Worm (Caenorhabditis elegans) whole organism, L4/young adult: ENCODE data around the gene ZK512.10.

ENCODE experiments used
- W03F9.2 ChIP-seq: fragments of 150-350 bp; optimal IDR thresholded peaks from 2 replicates; lab custom pipeline; 2014; ENCODE audit warnings: missing biosample characterization, missing genetic modification characterization
- dao-5 ChIP-seq: sonication (generic microtip); optimal IDR thresholded peaks from 2 replicates; lab custom pipeline; 2016; ENCODE audit warnings: missing genotype, missing genetic modification characterization, moderate library complexity, missing compliant biosample characterization
- him-1 ChIP-seq: sonication (generic microtip); optimal IDR thresholded peaks from 2 replicates; lab custom pipeline; 2016; ENCODE audit warnings: missing genotype, missing genetic modification reagents, missing genetic modification characterization, missing compliant biosample characterization

The ZK512.10 gene

ce11 chrIII:9151782-9152181, 21.1 kb downstream of the ZK512.10 start:
- TF ChIP-seq him-1 (no peak), dao-5 (tag; lab: Kevin White, UChicago) (no peak), W03F9.2 (tag; lab: Kevin White, UChicago) (no peak)

ce11 chrIII:9152950-9153349, 22.3 kb downstream of the ZK512.10 start:
- TF ChIP-seq dao-5 (tag; lab: Kevin White, UChicago) (no peak), W03F9.2 (tag; lab: Kevin White, UChicago) (no peak), him-1 (no peak)

DNA sequence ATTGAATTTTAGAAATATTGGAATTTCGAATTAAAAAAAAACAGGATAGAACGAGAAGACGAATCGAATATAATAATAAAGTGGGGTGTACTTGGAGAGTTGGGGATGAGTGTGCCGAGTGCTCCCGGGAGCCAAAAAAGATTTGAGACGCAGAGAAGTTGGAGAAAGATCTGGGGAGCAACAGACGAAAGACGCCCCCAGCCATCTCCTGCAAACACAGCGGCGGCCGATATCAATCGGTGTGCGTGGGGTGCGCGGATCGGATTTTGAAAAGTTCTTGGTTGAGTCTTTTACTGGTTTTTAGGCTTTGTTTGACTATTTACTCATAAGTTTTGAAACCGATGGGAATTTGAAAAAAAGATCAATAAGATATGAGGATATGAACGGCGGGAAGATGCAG, 23.1 kb downstream of the ZK512.10 start, which contains the start of gene nhl-1:
Gene nhl-1, minus strand, starts transcription at position 101 of the 400 bp plus-strand sequence.
- TF ChIP-seq dao-5 (tag; lab: Kevin White, UChicago) (no peak), him-1 (no peak), W03F9.2 (tag; lab: Kevin White, UChicago) (no peak)

DNA sequence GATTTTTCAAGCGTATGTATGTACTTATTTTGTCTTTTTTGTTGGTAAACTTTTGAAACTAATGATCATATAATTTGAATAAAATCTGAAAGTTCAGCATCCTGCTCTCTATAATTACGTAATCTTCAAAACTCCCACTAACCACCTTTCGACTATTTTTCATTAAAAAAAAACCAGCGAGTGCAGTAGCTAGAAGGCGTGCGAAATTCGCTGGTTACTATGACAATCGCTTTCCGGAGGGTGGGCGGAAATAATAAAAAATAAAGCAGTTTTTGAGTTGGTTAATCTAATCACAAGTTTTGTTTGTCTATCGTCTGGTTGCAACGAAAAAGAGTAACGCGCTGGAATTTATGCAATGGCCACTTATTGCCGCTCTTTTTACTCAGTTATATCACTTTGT, 24.1 kb downstream of the ZK512.10 start, which contains the start of gene irld-34:
Gene irld-34, plus strand, starts transcription at position 301 of the 400 bp plus-strand sequence.
- TF ChIP-seq dao-5 (tag; lab: Kevin White, UChicago), result no peak

- TF ChIP-seq dao-5 (tag; lab: Kevin White, UChicago), result no peak
- TF ChIP-seq W03F9.2 (tag; lab: Kevin White, UChicago), result no peak
- TF ChIP-seq him-1, result no peak
Observed at ce11 chrIII:9161553-9161952, 30.9 kb downstream of the ZK512.10 start, which contains the start of gene ptr-9. Gene ptr-9 (minus strand): TSS chrIII:9161653.

- TF ChIP-seq dao-5 (tag; lab: Kevin White, UChicago), result no peak
- TF ChIP-seq him-1, result no peak
- no peak for TF ChIP-seq W03F9.2 (tag; lab: Kevin White, UChicago)
Observed at ce11 chrIII:9162634-9163118, 32.0 kb downstream of the ZK512.10 start, which contains the start of gene dgk-3. Gene dgk-3 (plus strand): TSS chrIII:9163068.

DNA sequence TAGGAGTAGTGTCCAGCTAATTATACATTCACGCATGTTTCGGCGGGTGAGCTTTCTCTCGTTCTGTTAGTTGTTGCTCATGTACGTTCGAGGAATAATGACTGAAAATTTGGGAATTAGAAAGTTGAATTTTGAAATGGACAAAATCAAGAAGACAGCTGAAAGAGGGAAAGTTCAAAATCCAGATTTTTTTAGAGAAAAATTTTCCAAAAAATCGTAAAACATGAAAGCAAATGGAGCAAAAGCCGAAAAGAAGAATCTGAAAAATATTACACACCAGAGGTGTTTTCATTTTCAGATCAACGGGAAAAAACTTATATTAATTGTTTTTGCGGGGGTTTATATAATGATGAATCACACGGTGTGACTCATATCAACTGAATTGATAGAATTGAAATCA, 42.0 kb downstream of the ZK512.10 start, which contains the start of gene ina-1:
Gene ina-1, minus strand, starts transcription at position 101 of the 400 bp plus-strand sequence.
- TF ChIP-seq him-1 (no peak), dao-5 (tag; lab: Kevin White, UChicago) (no peak), W03F9.2 (tag; lab: Kevin White, UChicago) (no peak)

DNA sequence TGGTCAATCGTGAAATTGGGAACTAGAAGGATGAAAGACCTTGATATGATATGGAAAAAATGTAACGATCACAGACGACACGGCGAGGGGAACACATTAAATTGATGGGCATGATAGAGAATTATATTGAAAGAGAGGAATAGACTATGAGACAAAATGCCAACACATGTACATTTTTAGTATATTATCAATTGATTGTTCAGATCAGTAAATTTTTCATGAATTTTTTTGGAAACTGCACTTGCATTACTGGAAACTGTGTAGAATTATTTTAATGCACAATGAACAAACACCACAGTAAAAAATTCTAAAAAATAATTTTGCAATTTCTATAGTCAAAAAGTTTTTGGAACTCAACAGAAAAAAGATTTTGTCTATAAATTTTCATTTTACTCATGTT, 42.6 kb downstream of the ZK512.10 start:
- TF ChIP-seq W03F9.2 (tag; lab: Kevin White, UChicago) (no peak), dao-5 (tag; lab: Kevin White, UChicago) (no peak), him-1 (no peak)

DNA sequence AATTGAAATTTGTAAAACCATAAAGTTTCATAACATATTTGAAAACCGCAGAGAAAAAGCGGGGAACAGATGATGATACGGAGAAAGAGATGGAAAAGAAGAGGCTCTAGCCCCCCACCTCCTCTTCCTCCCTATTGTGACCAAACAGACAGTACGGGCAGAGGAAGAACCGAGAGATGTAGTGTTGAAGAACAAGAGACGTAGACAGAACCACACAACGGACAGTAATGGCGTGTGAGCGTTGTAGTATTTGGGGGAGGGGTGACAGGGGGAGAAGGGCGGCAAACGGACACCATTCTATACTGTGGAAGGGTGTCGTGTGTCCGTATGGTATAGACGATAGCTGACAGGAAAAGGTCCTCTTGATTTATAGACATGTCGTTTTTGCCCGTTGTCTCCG, 45.3 kb downstream of the ZK512.10 start:
- TF ChIP-seq W03F9.2 (tag; lab: Kevin White, UChicago) (no peak), him-1 (no peak), dao-5 (tag; lab: Kevin White, UChicago) (no peak)

DNA sequence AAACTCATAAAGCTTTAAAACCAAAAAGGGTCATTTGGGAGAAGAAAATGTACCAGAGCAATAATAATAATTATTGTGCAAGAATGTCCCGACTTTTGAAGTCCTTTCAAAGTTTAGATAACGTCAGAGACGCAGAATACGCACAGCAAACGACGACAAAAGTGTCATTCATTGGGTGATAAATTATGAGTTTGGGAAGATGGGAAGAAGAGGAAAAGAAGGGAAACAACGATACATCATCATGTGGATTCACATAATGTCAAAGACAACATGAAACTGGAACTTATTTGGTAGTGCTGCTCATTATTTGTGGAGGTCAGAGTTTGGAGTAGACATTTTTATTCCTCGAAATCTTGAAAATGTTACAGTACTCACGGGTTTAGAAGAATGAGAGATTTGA, 47.2 kb downstream of the ZK512.10 start:
- TF ChIP-seq dao-5 (tag; lab: Kevin White, UChicago), result no peak
- TF ChIP-seq W03F9.2 (tag; lab: Kevin White, UChicago), result no peak
- TF ChIP-seq him-1, result no peak
